Worm (Caenorhabditis elegans): ENCODE measurements around the gene F41H10.12.
A peak's percentile ranks its signal among the peaks of the same experiment; 100 is the strongest.

Gene F41H10.12

DNA sequence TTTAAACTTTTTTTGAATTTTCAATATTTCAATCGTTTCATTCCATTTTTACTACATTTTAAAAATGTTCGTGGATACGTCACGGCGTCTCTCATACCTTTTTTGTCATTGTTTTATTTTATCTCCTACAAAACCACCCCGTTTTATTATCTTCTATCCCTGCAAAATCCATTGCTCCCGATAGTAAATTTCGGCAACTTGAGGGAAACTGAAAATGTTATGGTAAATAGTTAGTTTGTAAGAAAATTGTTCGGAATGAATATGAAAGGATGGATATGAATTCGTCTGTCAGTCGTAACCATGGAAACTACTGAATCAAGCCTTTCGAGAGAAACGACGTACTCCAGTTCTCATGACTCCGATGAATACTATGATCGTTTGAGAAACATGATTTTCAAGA lies 3.8 kb upstream of the F41H10.12 start, which contains the start of gene F41H10.2:
Gene F41H10.2, plus strand, starts transcription at position 301 of the 400 bp plus-strand sequence.
- TF ChIP-seq odd-2 (tag; optimal IDR thresholded peaks at IDR 0.05) (no peak), lim-6 (tag; optimal IDR thresholded peaks at IDR 0.05) (no peak), ttx-3 (tag; optimal IDR thresholded peaks at IDR 0.05) (no peak), hlh-13 (GFP tag; optimal IDR thresholded peaks at IDR 0.05) (no peak)

ce11 chrIV:5382609-5383008 lies 2.5 kb upstream of the F41H10.12 start, which contains the start of gene F41H10.1:
Gene F41H10.1 (plus strand): TSS chrIV:5382909.
- no peak for TF ChIP-seq rnt-1 (tag; optimal IDR thresholded peaks at IDR 0.05)
- no peak for TF ChIP-seq tbx-7 (tag; optimal IDR thresholded peaks at IDR 0.05)
- no peak for TF ChIP-seq odd-2 (tag; optimal IDR thresholded peaks at IDR 0.05)

- no peak for TF ChIP-seq ceh-48 (tag; optimal IDR thresholded peaks at IDR 0.05)
- TF ChIP-seq pax-1 (tag; optimal IDR thresholded peaks at IDR 0.05): peak; percentile 7
Observed at ce11 chrIV:5388477-5389065, 3.5 kb downstream of the F41H10.12 start, which contains the start of gene elo-6. Gene elo-6 (minus strand): TSS chrIV:5388559.

- TF ChIP-seq K02D7.2 (tag; optimal IDR thresholded peaks at IDR 0.05) (no peak), elt-4 (tag; optimal IDR thresholded peaks at IDR 0.05) (no peak), C08G9.2 (tag; optimal IDR thresholded peaks at IDR 0.05) (no peak), pat-9 (tag; optimal IDR thresholded peaks at IDR 0.05) (no peak), pqm-1 (tag; optimal IDR thresholded peaks at IDR 0.05) (no peak), lin-11 (tag; optimal IDR thresholded peaks at IDR 0.05) (no peak), ceh-30 (tag; optimal IDR thresholded peaks at IDR 0.05) (no peak), mec-3 (tag; optimal IDR thresholded peaks at IDR 0.05; ENCODE audit: borderline replicate concordance) (no peak), elt-2 (tag; optimal IDR thresholded peaks at IDR 0.05) (no peak), npax-4 (tag; optimal IDR thresholded peaks at IDR 0.05) (no peak)
Observed at ce11 chrIV:5389951-5390350, 4.8 kb downstream of the F41H10.12 start.

- TF ChIP-seq ceh-48 (tag; optimal IDR thresholded peaks at IDR 0.05) (no peak), dve-1 (tag; optimal IDR thresholded peaks at IDR 0.05) (no peak), ceh-30 (tag; optimal IDR thresholded peaks at IDR 0.05) (no peak), ets-4 (tag; optimal IDR thresholded peaks at IDR 0.05) (no peak), pat-9 (tag; optimal IDR thresholded peaks at IDR 0.05) (no peak), K09A11.1 (tag; optimal IDR thresholded peaks at IDR 0.05; ENCODE audit: insufficient read depth) (no peak), fkh-6 (tag; optimal IDR thresholded peaks at IDR 0.05) (no peak), eyg-1 (tag; optimal IDR thresholded peaks at IDR 0.05) (no peak), unc-3 (GFP tag; conservative IDR thresholded peaks at IDR 0.05) (no peak), unc-3 (tag; optimal IDR thresholded peaks at IDR 0.05) (no peak), hlh-15 (tag; optimal IDR thresholded peaks at IDR 0.05) (no peak), hlh-30 (tag; optimal IDR thresholded peaks at IDR 0.05; ENCODE audit: insufficient read depth) (no peak), lim-6 (tag; optimal IDR thresholded peaks at IDR 0.05) (no peak), T23F11.4 (GFP tag; optimal IDR thresholded peaks at IDR 0.05) (no peak), tbx-2 (tag; optimal IDR thresholded peaks at IDR 0.05) (no peak), pros-1 (tag; optimal IDR thresholded peaks at IDR 0.05) (no peak), pag-3 (tag; optimal IDR thresholded peaks at IDR 0.05; ENCODE audit: borderline replicate concordance) (no peak), pha-4 (tag; optimal IDR thresholded peaks at IDR 0.05) (no peak), dmd-4 (tag; optimal IDR thresholded peaks at IDR 0.05; ENCODE audit: borderline replicate concordance) (no peak)
Observed at ce11 chrIV:5391507-5392057, 6.5 kb downstream of the F41H10.12 start, which contains the start of the genes htp-1 and ZK616.5. Gene htp-1 (minus strand): TSS chrIV:5391557. Gene ZK616.5 (plus strand): TSS chrIV:5391929.
